Fruit fly (Drosophila melanogaster): ENCODE results near the gene CG2887.

Gene CG2887

dm6 chrX:10460506-10461114 is 17.7 kb downstream of the CG2887 start, which contains the start of gene Neb-cGP (continued):
- TF ChIP-seq CG12769 (tag; optimal IDR thresholded peaks at IDR 0.05) (no peak), Trl (optimal IDR thresholded peaks at IDR 0.05) (no peak), Trl (GFP tag; optimal IDR thresholded peaks at IDR 0.05) (peak; percentile 66), Max (GFP tag; optimal IDR thresholded peaks at IDR 0.05) (no peak), ssp (GFP tag; IDR thresholded peaks at IDR 0.05) (peak; percentile 52), CG8359 (GFP tag; optimal IDR thresholded peaks at IDR 0.05; ENCODE audit: borderline replicate concordance) (no peak), CG17328 (GFP tag; IDR thresholded peaks at IDR 0.05) (peak; percentile 49; the same call in 1 of the 2 replicates), dmrt99B (tag; optimal IDR thresholded peaks at IDR 0.05) (peak; percentile 23), hbn (GFP tag; IDR thresholded peaks at IDR 0.05; ENCODE audit: partially characterized antibody) (peak; percentile 93), D19B (GFP tag; optimal IDR thresholded peaks at IDR 0.05) (no peak), sisA (GFP tag; IDR thresholded peaks at IDR 0.05) (peak; percentile 45; the same call in 1 of the 2 replicates), CG43689 (GFP tag; IDR thresholded peaks at IDR 0.05) (no peak), CG7271 (tag; optimal IDR thresholded peaks at IDR 0.05) (no peak), tna (GFP tag; IDR thresholded peaks at IDR 0.05; ENCODE audit: partially characterized antibody) (peak; percentile 94), CG1233 (GFP tag; optimal IDR thresholded peaks at IDR 0.05) (peak; percentile 37), shn (GFP tag; optimal IDR thresholded peaks at IDR 0.05) (peak; percentile 38), Pdp1 (GFP tag; optimal IDR thresholded peaks at IDR 0.05) (peak; percentile 31 to 99), zen (tag; optimal IDR thresholded peaks at IDR 0.05) (peak; percentile 49), Dfd (GFP tag; optimal IDR thresholded peaks at IDR 0.05) (no peak), h (optimal IDR thresholded peaks at IDR 0.05) (no peak), gro (GFP tag; optimal IDR thresholded peaks at IDR 0.05) (peak; percentile 69), CG6791 (GFP tag; IDR thresholded peaks at IDR 0.05; ENCODE audit: partially characterized antibody) (peak; percentile 94), CG16815 (GFP tag; optimal IDR thresholded peaks at IDR 0.05) (peak; percentile 14), CG3847 (GFP tag; IDR thresholded peaks at IDR 0.05) (peak; percentile 95), CG18476 (GFP tag; optimal IDR thresholded peaks at IDR 0.05) (no peak), p53 (GFP tag; optimal IDR thresholded peaks at IDR 0.05) (no peak), HmgZ (tag; optimal IDR thresholded peaks at IDR 0.05) (peak; percentile 88), Awh (GFP tag; IDR thresholded peaks at IDR 0.05) (no peak), CG6765 (GFP tag; optimal IDR thresholded peaks at IDR 0.05) (no peak), tin (GFP tag; optimal IDR thresholded peaks at IDR 0.05) (peak; percentile 64), ab (GFP tag; optimal IDR thresholded peaks at IDR 0.05) (no peak), dysf (GFP tag; IDR thresholded peaks at IDR 0.05) (peak; percentile 26; the same call in 2 of the 3 replicates), cato (GFP tag; optimal IDR thresholded peaks at IDR 0.05; ENCODE audit: borderline replicate concordance) (peak; percentile 7), CG6683 (GFP tag; optimal IDR thresholded peaks at IDR 0.05) (peak; percentile 16), ro (GFP tag; IDR thresholded peaks at IDR 0.05) (no peak), abd-A (tag; optimal IDR thresholded peaks at IDR 0.05) (no peak), CG9797 (GFP tag; optimal IDR thresholded peaks at IDR 0.05) (peak; percentile 55), jigr1 (GFP tag; IDR thresholded peaks at IDR 0.05) (no peak), crol (GFP tag; IDR thresholded peaks at IDR 0.05) (no peak), Vsx1 (GFP tag; optimal IDR thresholded peaks at IDR 0.05) (no peak), CG1024 (GFP tag; IDR thresholded peaks at IDR 0.05) (no peak), NK7.1 (GFP tag; optimal IDR thresholded peaks at IDR 0.05) (no peak), grau (tag; optimal IDR thresholded peaks at IDR 0.05) (peak; percentile 60), pho (GFP tag; optimal IDR thresholded peaks at IDR 0.05) (peak; percentile 43), Nf-YC (tag; optimal IDR thresholded peaks at IDR 0.05) (peak; percentile 57), D (optimal IDR thresholded peaks at IDR 0.05) (no peak), D (GFP tag; optimal IDR thresholded peaks at IDR 0.05) (no peak), Ssrp (tag; optimal IDR thresholded peaks at IDR 0.05) (peak; percentile 7), CG17385 (GFP tag; optimal IDR thresholded peaks at IDR 0.05) (peak; percentile 48), hkb (optimal IDR thresholded peaks at IDR 0.05) (no peak), hkb (GFP tag; IDR thresholded peaks at IDR 0.05) (peak; percentile 52; the same call in 1 of the 2 replicates)
